Worm (Caenorhabditis elegans) whole organism, late embryonic: ENCODE results near the gene idpb-3.

Experiments
- dve-1 ChIP-seq: sonication (generic microtip); optimal IDR thresholded peaks from 2 replicates; lab custom pipeline; 2017; ENCODE audit warnings: antibody characterized with exemption, mild to moderate bottlenecking, missing genetic modification characterization, missing compliant biosample characterization
- fkh-10 ChIP-seq: fragments of 150-350 bp; optimal IDR thresholded peaks from 2 replicates; lab custom pipeline; 2014; ENCODE audit warnings: missing biosample characterization, missing genetic modification reagents, missing genetic modification characterization
- hlh-8 ChIP-seq: sonication (generic microtip); optimal IDR thresholded peaks from 2 replicates; lab custom pipeline; 2016; ENCODE audit warnings: missing genotype, missing genetic modification characterization, missing compliant biosample characterization
- pax-1 ChIP-seq: fragments of 150-350 bp; optimal IDR thresholded peaks from 2 replicates; lab custom pipeline; 2014; ENCODE audit warnings: missing biosample characterization, missing genetic modification characterization

DNA sequence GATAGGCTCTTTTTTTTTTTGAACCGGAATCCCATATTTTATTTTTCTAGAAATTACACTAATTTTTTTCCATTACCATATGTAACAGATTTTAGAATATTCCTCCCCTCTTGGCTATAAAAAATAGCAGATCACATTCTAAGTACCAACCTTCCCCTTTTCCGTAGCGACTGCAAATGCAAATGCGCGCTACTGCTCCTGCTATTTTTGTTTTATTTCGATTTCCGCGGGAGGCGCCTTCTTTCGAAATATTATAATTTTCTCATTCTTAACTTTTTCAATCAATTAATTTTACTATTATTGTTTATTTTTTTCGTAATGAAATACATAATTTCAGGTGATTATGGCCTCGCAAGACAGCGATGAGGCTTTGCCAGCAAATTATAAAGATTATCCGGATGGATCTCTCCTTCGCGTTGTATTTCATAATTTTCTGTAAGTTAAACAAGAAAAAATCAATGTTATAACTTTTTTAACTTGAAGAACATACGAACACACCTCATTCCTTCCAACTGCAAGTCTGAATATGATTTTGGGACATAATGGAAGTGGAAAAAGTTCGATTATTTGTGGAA, 39.7 kb downstream of the idpb-3 start, which contains the start of gene smc-5:
- TF ChIP-seq dve-1 (tag; lab: Kevin White, UChicago) = no peak
- peak; percentile 13 for TF ChIP-seq hlh-8
- no peak for TF ChIP-seq fkh-10 (GFP tag; lab: Kevin White, UChicago)
- TF ChIP-seq pax-1 = peak; percentile 16
